Fruit fly (Drosophila melanogaster): ENCODE measurements around the gene CG46426.

DNA sequence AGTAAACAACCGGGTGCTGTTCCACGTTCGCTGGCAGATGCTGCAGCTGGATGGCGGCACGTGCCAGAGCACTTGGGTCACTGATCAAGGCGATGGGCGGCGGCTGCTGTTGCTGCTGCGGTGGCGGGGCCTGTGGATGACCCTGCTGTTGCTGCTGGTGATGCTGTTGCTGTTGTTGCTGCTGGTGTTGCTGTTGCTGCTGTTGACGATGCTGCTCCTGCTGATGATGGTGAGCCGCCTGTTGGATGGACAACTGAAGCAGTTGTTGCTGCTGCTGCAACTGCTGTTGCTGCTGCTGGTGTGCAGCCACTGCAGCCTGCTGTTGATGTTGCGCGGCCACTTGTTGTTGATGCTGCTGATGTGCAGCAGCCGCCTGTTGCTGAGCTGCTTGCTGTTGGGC is 45.5 kb upstream of the CG46426 start:
- no peak for TF ChIP-seq CG3726 (GFP tag; IDR thresholded peaks at IDR 0.05)
- no peak for TF ChIP-seq cato (GFP tag; optimal IDR thresholded peaks at IDR 0.05; ENCODE audit: borderline replicate concordance)
- TF ChIP-seq MESR4 (GFP tag; optimal IDR thresholded peaks at IDR 0.05) = no peak
- TF ChIP-seq CG16779 (GFP tag; IDR thresholded peaks at IDR 0.05) = no peak
- no peak for TF ChIP-seq dmrt11E (tag; optimal IDR thresholded peaks at IDR 0.05)
- TF ChIP-seq Pdp1 (GFP tag; optimal IDR thresholded peaks at IDR 0.05) = no peak
- no peak for TF ChIP-seq psq (GFP tag; optimal IDR thresholded peaks at IDR 0.05)
- TF ChIP-seq CG7786 (GFP tag; optimal IDR thresholded peaks at IDR 0.05) = no peak
- TF ChIP-seq Dref (GFP tag; IDR thresholded peaks at IDR 0.05) = no peak
- no peak for TF ChIP-seq kay (GFP tag; optimal IDR thresholded peaks at IDR 0.05)
- TF ChIP-seq abd-A (tag; optimal IDR thresholded peaks at IDR 0.05) = no peak
